Worm (Caenorhabditis elegans) whole organism, early embryonic: Measurements from ENCODE around the gene srxa-18.

ENCODE experiments used
- B0310.2 ChIP-seq: sonication (generic microtip); optimal IDR thresholded peaks from 2 replicates; lab custom pipeline; 2016; ENCODE audit warnings: mild to moderate bottlenecking, missing genetic modification characterization, missing compliant biosample characterization
- F13C5.2 ChIP-seq: sonication (generic microtip); optimal IDR thresholded peaks from 2 replicates; lab custom pipeline; 2017; ENCODE audit warnings: mild to moderate bottlenecking, missing genetic modification characterization, inconsistent platforms, missing compliant biosample characterization
- aly-1 ChIP-seq: sonication (generic microtip); optimal IDR thresholded peaks from 2 replicates; lab custom pipeline; 2016; ENCODE audit warnings: missing genetic modification characterization, missing compliant biosample characterization
- ama-1 ChIP-seq: fragments of 150-350 bp; optimal IDR thresholded peaks from 2 replicates; lab custom pipeline; 2014
- ceh-13 ChIP-seq: fragments of 200-800 bp; sonication (Bioruptor generic); optimal IDR thresholded peaks from 2 replicates; lab custom pipeline; 2018; ENCODE audit warnings: mild to moderate bottlenecking, missing genetic modification characterization, missing compliant biosample characterization
- ceh-36 ChIP-seq: sonication (generic microtip); optimal IDR thresholded peaks from 2 replicates; lab custom pipeline; 2016; ENCODE audit warnings: missing genetic modification characterization, inconsistent platforms, missing compliant biosample characterization
- ets-7 ChIP-seq: sonication (generic microtip); optimal IDR thresholded peaks from 2 replicates; lab custom pipeline; 2016; ENCODE audit warnings: missing genotype, missing genetic modification characterization, missing compliant biosample characterization
- flt-1 ChIP-seq: fragments of 200-800 bp; sonication (Bioruptor generic); IDR thresholded peaks from 2 replicates; pipeline ENCODE4 v1.3.6; 2022; ENCODE audit warnings: missing genetic modification characterization, missing compliant biosample characterization
- hmbx-1 ChIP-seq: sonication (generic microtip); optimal IDR thresholded peaks from 2 replicates; lab custom pipeline; 2016; ENCODE audit warnings: mild to moderate bottlenecking, missing genetic modification characterization, missing compliant biosample characterization
- hmg-4 ChIP-seq: fragments of 200-800 bp; sonication (Bioruptor generic); optimal IDR thresholded peaks from 2 replicates; lab custom pipeline; 2018; ENCODE audit warnings: mild to moderate bottlenecking, missing genetic modification characterization, missing compliant biosample characterization
- hnd-1 ChIP-seq: sonication (generic microtip); optimal IDR thresholded peaks from 2 replicates; lab custom pipeline; 2016; ENCODE audit warnings: missing genetic modification characterization, missing compliant biosample characterization
- pes-1 ChIP-seq: fragments of 200-800 bp; sonication (Bioruptor generic); IDR thresholded peaks from 2 replicates; pipeline ENCODE4 v1.3.6; 2022; ENCODE audit warnings: missing genetic modification reagents, missing genetic modification characterization, missing compliant biosample characterization
- scrt-1 ChIP-seq: fragments of 200-800 bp; sonication (Bioruptor generic); IDR thresholded peaks from 2 replicates; pipeline ENCODE4 v1.3.6; 2022; ENCODE audit warnings: missing genetic modification characterization, missing compliant biosample characterization
- sea-1 ChIP-seq: fragments of 200-800 bp; sonication (Bioruptor generic); conservative IDR thresholded peaks from 2 replicates; pipeline ENCODE4 v1.3.6; 2022; ENCODE audit warnings: missing genetic modification characterization, missing compliant biosample characterization
- tbx-11 ChIP-seq: fragments of 200-800 bp; sonication (Bioruptor generic); IDR thresholded peaks from 2 replicates; pipeline ENCODE4 v1.3.6; 2022; ENCODE audit warnings: missing genetic modification characterization, missing compliant biosample characterization
- tbx-37 ChIP-seq: fragments of 200-800 bp; sonication (Bioruptor generic); conservative IDR thresholded peaks from 2 replicates; pipeline ENCODE4 v1.3.6; 2022; ENCODE audit warnings: missing genetic modification reagents, missing genetic modification characterization, missing compliant biosample characterization
- tra-4 ChIP-seq: sonication (generic microtip); optimal IDR thresholded peaks from 2 replicates; lab custom pipeline; 2017; ENCODE audit warnings: missing genetic modification characterization, missing compliant biosample characterization

Gene srxa-18

ce11 chrV:10149728-10150127 is 28.9 kb upstream of the srxa-18 start, which contains the start of gene srsx-27:
TSS of gene srsx-27 (plus strand) at chrV:10150028.
- no peak for TF ChIP-seq aly-1 (tag; lab: Kevin White, UChicago)
- TF ChIP-seq hmbx-1 (tag; lab: Kevin White, UChicago) = no peak
- TF ChIP-seq scrt-1 (GFP tag; lab: Robert Waterston, UW) = no peak
- no peak for TF ChIP-seq ceh-36 (tag; lab: Kevin White, UChicago)
- TF ChIP-seq tbx-11 (GFP tag; lab: Robert Waterston, UW) = no peak
- no peak for TF ChIP-seq sea-1 (GFP tag; lab: Robert Waterston, UW)

ce11 chrV:10148352-10148751 is 27.6 kb upstream of the srxa-18 start, which contains the start of gene srsx-26:
TSS of gene srsx-26 (plus strand) at chrV:10148652.
- no peak for TF ChIP-seq F13C5.2 (tag; lab: Kevin White, UChicago)
- no peak for TF ChIP-seq hnd-1 (tag; lab: Kevin White, UChicago)
- no peak for TF ChIP-seq hmg-4 (GFP tag; lab: Kevin White, UChicago)
- no peak for TF ChIP-seq flt-1 (GFP tag; lab: Robert Waterston, UW)

ce11 chrV:10146787-10147186 is 26.0 kb upstream of the srxa-18 start:
- TF ChIP-seq flt-1 (GFP tag; lab: Robert Waterston, UW) = no peak
- no peak for TF ChIP-seq F13C5.2 (tag; lab: Kevin White, UChicago)
- no peak for TF ChIP-seq hnd-1 (tag; lab: Kevin White, UChicago)
- TF ChIP-seq scrt-1 (GFP tag; lab: Robert Waterston, UW) = no peak
- TF ChIP-seq ama-1 = no peak
- TF ChIP-seq ets-7 (tag; lab: Kevin White, UChicago) = no peak
- TF ChIP-seq hmg-4 (GFP tag; lab: Kevin White, UChicago) = no peak
- TF ChIP-seq B0310.2 (tag; lab: Kevin White, UChicago) = no peak
- no peak for TF ChIP-seq tbx-37
- no peak for TF ChIP-seq pes-1 (GFP tag; lab: Robert Waterston, UW)
- no peak for TF ChIP-seq aly-1 (tag; lab: Kevin White, UChicago)
- no peak for TF ChIP-seq tra-4 (tag; lab: Kevin White, UChicago)
- no peak for TF ChIP-seq ceh-36 (tag; lab: Kevin White, UChicago)
- TF ChIP-seq ceh-13 (GFP tag; lab: Kevin White, UChicago) = no peak
- TF ChIP-seq sea-1 (GFP tag; lab: Robert Waterston, UW) = no peak
- TF ChIP-seq hmbx-1 (tag; lab: Kevin White, UChicago) = no peak
- no peak for TF ChIP-seq tbx-11 (GFP tag; lab: Robert Waterston, UW)

- TF ChIP-seq flt-1 (GFP tag; lab: Robert Waterston, UW) (no peak), tra-4 (tag; lab: Kevin White, UChicago) (no peak), scrt-1 (GFP tag; lab: Robert Waterston, UW) (no peak), ceh-13 (GFP tag; lab: Kevin White, UChicago) (no peak), pes-1 (GFP tag; lab: Robert Waterston, UW) (no peak), hmg-4 (GFP tag; lab: Kevin White, UChicago) (no peak), ama-1 (no peak), hmbx-1 (tag; lab: Kevin White, UChicago) (no peak), ceh-36 (tag; lab: Kevin White, UChicago) (no peak), B0310.2 (tag; lab: Kevin White, UChicago) (no peak), F13C5.2 (tag; lab: Kevin White, UChicago) (no peak), tbx-11 (GFP tag; lab: Robert Waterston, UW) (no peak), sea-1 (GFP tag; lab: Robert Waterston, UW) (no peak), hnd-1 (tag; lab: Kevin White, UChicago) (no peak), aly-1 (tag; lab: Kevin White, UChicago) (no peak), ets-7 (tag; lab: Kevin White, UChicago) (no peak), tbx-37 (no peak)
These were observed 24.9 kb upstream of the srxa-18 start, which contains the start of gene C51E3.9 for ce11 chrV:10145653-10146052. TSS of gene C51E3.9 (plus strand) at chrV:10145953.

ce11 chrV:10134077-10134693 is 13.4 kb upstream of the srxa-18 start, which contains the start of the genes C08B6.18, wdr-20 and C08B6.8:
TSS of gene C08B6.18 (minus strand) at chrV:10134127.
TSS of gene wdr-20 (minus strand) at chrV:10134158.
TSS of gene C08B6.8 (plus strand) at chrV:10134643.
- TF ChIP-seq ama-1 (no peak), hmg-4 (GFP tag; lab: Kevin White, UChicago) (no peak)

- TF ChIP-seq B0310.2 (tag; lab: Kevin White, UChicago) = no peak
- no peak for TF ChIP-seq hmbx-1 (tag; lab: Kevin White, UChicago)
- TF ChIP-seq sea-1 (GFP tag; lab: Robert Waterston, UW) = no peak
- no peak for TF ChIP-seq hmg-4 (GFP tag; lab: Kevin White, UChicago)
- TF ChIP-seq flt-1 (GFP tag; lab: Robert Waterston, UW) = no peak
- no peak for TF ChIP-seq aly-1 (tag; lab: Kevin White, UChicago)
- TF ChIP-seq tra-4 (tag; lab: Kevin White, UChicago) = no peak
- TF ChIP-seq pes-1 (GFP tag; lab: Robert Waterston, UW) = no peak
- TF ChIP-seq F13C5.2 (tag; lab: Kevin White, UChicago) = no peak
- no peak for TF ChIP-seq tbx-37
- TF ChIP-seq ama-1 = no peak
- TF ChIP-seq hnd-1 (tag; lab: Kevin White, UChicago) = no peak
- TF ChIP-seq ceh-13 (GFP tag; lab: Kevin White, UChicago) = no peak
- TF ChIP-seq ceh-36 (tag; lab: Kevin White, UChicago) = no peak
- TF ChIP-seq scrt-1 (GFP tag; lab: Robert Waterston, UW) = no peak
- no peak for TF ChIP-seq tbx-11 (GFP tag; lab: Robert Waterston, UW)
- no peak for TF ChIP-seq ets-7 (tag; lab: Kevin White, UChicago)
These were observed 12.5 kb upstream of the srxa-18 start for ce11 chrV:10133277-10133676.

ce11 chrV:10130195-10130594 is 9.4 kb upstream of the srxa-18 start, which contains the start of gene aos-1:
TSS of gene aos-1 (minus strand) at chrV:10130295.
- TF ChIP-seq sea-1 (GFP tag; lab: Robert Waterston, UW) = no peak
- TF ChIP-seq tra-4 (tag; lab: Kevin White, UChicago) = no peak
- TF ChIP-seq ets-7 (tag; lab: Kevin White, UChicago) = no peak
- no peak for TF ChIP-seq ama-1
- no peak for TF ChIP-seq F13C5.2 (tag; lab: Kevin White, UChicago)
- no peak for TF ChIP-seq B0310.2 (tag; lab: Kevin White, UChicago)
- TF ChIP-seq scrt-1 (GFP tag; lab: Robert Waterston, UW) = no peak
- no peak for TF ChIP-seq ceh-13 (GFP tag; lab: Kevin White, UChicago)
- TF ChIP-seq pes-1 (GFP tag; lab: Robert Waterston, UW) = no peak
- TF ChIP-seq hnd-1 (tag; lab: Kevin White, UChicago) = no peak
- no peak for TF ChIP-seq ceh-36 (tag; lab: Kevin White, UChicago)
- TF ChIP-seq tbx-37 = no peak
- TF ChIP-seq hmg-4 (GFP tag; lab: Kevin White, UChicago) = no peak
